Worm (Caenorhabditis elegans) whole organism, L1 larva: ENCODE data around the gene R13D11.1.

ENCODE experiments used
- blmp-1 ChIP-seq: fragments of 150-350 bp; optimal IDR thresholded peaks from 2 replicates; lab custom pipeline; 2014; ENCODE audit warnings: missing biosample characterization, missing genetic modification characterization
- ces-1 ChIP-seq: fragments of 150-350 bp; optimal IDR thresholded peaks from 2 replicates; lab custom pipeline; 2014; ENCODE audit warnings: missing biosample characterization, missing genetic modification reagents, missing genetic modification characterization
- elt-3 ChIP-seq, 6 experiments: fragments of 150-350 bp in 1 of 6; sonication (generic microtip); optimal IDR thresholded peaks; 2 replicates each; lab custom pipeline; 2017 to 2018; ENCODE audit warnings: missing biosample characterization in 6 of 6, missing genetic modification characterization in 6 of 6, inconsistent platforms in 1 of 6
- jun-1 ChIP-seq: fragments of 150-350 bp; optimal IDR thresholded peaks from 2 replicates; lab custom pipeline; 2014; ENCODE audit warnings: missing biosample characterization, missing genetic modification reagents, missing genetic modification characterization
- lir-3 ChIP-seq: sonication (generic microtip); optimal IDR thresholded peaks from 2 replicates; lab custom pipeline; 2016; ENCODE audit warnings: mild to moderate bottlenecking, missing genetic modification characterization, moderate library complexity, missing compliant biosample characterization; ENCODE audit not compliant: poor library complexity
- mef-2 ChIP-seq: fragments of 150-350 bp; optimal IDR thresholded peaks from 2 replicates; lab custom pipeline; 2014; ENCODE audit warnings: missing biosample characterization, missing genetic modification characterization
- nhr-237 ChIP-seq: fragments of 150-350 bp; optimal IDR thresholded peaks from 2 replicates; lab custom pipeline; 2014; ENCODE audit warnings: missing biosample characterization, missing genetic modification characterization
- skn-1 ChIP-seq: fragments of 150-350 bp; optimal IDR thresholded peaks from 2 replicates; lab custom pipeline; 2014; ENCODE audit warnings: missing biosample characterization, missing genetic modification characterization
- snpc-4 ChIP-seq: fragments of 150-350 bp; optimal IDR thresholded peaks from 2 replicates; lab custom pipeline; 2014; ENCODE audit warnings: missing biosample characterization, missing genetic modification characterization
- zag-1 ChIP-seq: fragments of 150-350 bp; optimal IDR thresholded peaks from 2 replicates; lab custom pipeline; 2014; ENCODE audit warnings: missing biosample characterization, missing genetic modification characterization

DNA sequence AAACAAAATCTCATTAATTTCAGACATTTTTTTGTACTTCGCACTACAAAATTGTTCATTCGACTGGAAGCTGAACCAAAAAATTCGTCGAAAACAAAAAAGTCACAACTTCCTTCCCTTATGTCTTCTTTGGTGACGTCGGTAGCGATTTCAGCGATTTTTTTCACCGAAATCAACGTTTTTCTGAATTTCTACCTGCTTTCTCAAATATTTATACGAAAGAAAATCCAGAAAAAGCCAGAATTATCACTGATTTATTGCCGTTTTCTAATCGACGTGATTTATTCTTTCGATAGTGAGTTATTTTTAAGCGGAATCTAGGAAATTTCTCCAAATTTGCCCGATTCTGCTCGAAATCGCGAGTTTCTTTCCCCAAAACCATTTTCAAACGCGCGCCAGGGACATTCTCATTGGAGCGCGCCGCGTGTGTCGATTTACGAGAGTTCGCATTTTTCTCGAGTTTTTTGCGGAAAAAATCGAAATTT lies 42.4 kb upstream of the R13D11.1 start, which contains the start of gene srbc-58:
- no peak for TF ChIP-seq elt-3 (tag; optimal IDR thresholded peaks at IDR 0.05; lab: Kevin White, UChicago)
- TF ChIP-seq jun-1 (tag; lab: Kevin White, UChicago): no peak
- TF ChIP-seq ces-1 (GFP tag; lab: Kevin White, UChicago): no peak
- TF ChIP-seq blmp-1 (tag; lab: Kevin White, UChicago): no peak
- TF ChIP-seq mef-2 (tag; lab: Kevin White, UChicago): no peak
- TF ChIP-seq skn-1 (tag; lab: Kevin White, UChicago): no peak
- TF ChIP-seq zag-1 (tag; lab: Kevin White, UChicago): no peak
- no peak for TF ChIP-seq nhr-237 (tag; lab: Kevin White, UChicago)
- no peak for TF ChIP-seq snpc-4 (tag; lab: Kevin White, UChicago)
- TF ChIP-seq lir-3: no peak
